Worm (Caenorhabditis elegans): ENCODE measurements around the gene gpdh-2.

- TF ChIP-seq efl-1 (optimal IDR thresholded peaks at IDR 0.05) (no peak), efl-1 (GFP tag; optimal IDR thresholded peaks at IDR 0.05 in 1 of 2) (peak in 1 of 2 experiments; percentile 68), egl-27 (tag; optimal IDR thresholded peaks at IDR 0.05) (no peak), snpc-4 (tag; optimal IDR thresholded peaks at IDR 0.05) (no peak)
Observed at ce11 chrIII:9854960-9855359, 4.0 kb downstream of the gpdh-2 start.
